Worm (Caenorhabditis elegans): ENCODE results near the gene srt-40.

ce11 chrV:2206801-2207200 is 720 bp upstream of the srt-40 start, which contains the start of gene svh-11:
- TF ChIP-seq lin-11 (tag; optimal IDR thresholded peaks at IDR 0.05) (no peak), nhr-237 (tag; optimal IDR thresholded peaks at IDR 0.05) (no peak), egl-27 (tag; optimal IDR thresholded peaks at IDR 0.05) (no peak), unc-62 (GFP tag; optimal IDR thresholded peaks at IDR 0.05) (no peak), zag-1 (tag; optimal IDR thresholded peaks at IDR 0.05) (no peak), skn-1 (tag; optimal IDR thresholded peaks at IDR 0.05) (no peak), snpc-4 (tag; optimal IDR thresholded peaks at IDR 0.05) (no peak), elt-3 (tag; optimal IDR thresholded peaks at IDR 0.05) (no peak), mdl-1 (tag; optimal IDR thresholded peaks at IDR 0.05) (no peak), lin-39 (tag; optimal IDR thresholded peaks at IDR 0.05) (no peak), ZK546.5 (tag; optimal IDR thresholded peaks at IDR 0.05) (no peak)
